Worm (Caenorhabditis elegans) whole organism, early embryonic: Measurements from ENCODE around the gene col-131.

Source experiments
- B0310.2 ChIP-seq: sonication (generic microtip); optimal IDR thresholded peaks from 2 replicates; lab custom pipeline; 2016; ENCODE audit warnings: mild to moderate bottlenecking, missing genetic modification characterization, missing compliant biosample characterization
- F13C5.2 ChIP-seq: sonication (generic microtip); optimal IDR thresholded peaks from 2 replicates; lab custom pipeline; 2017; ENCODE audit warnings: mild to moderate bottlenecking, missing genetic modification characterization, inconsistent platforms, missing compliant biosample characterization
- aly-1 ChIP-seq: sonication (generic microtip); optimal IDR thresholded peaks from 2 replicates; lab custom pipeline; 2016; ENCODE audit warnings: missing genetic modification characterization, missing compliant biosample characterization
- ama-1 ChIP-seq: fragments of 150-350 bp; optimal IDR thresholded peaks from 2 replicates; lab custom pipeline; 2014
- ceh-13 ChIP-seq: fragments of 200-800 bp; sonication (Bioruptor generic); optimal IDR thresholded peaks from 2 replicates; lab custom pipeline; 2018; ENCODE audit warnings: mild to moderate bottlenecking, missing genetic modification characterization, missing compliant biosample characterization
- ceh-36 ChIP-seq: sonication (generic microtip); optimal IDR thresholded peaks from 2 replicates; lab custom pipeline; 2016; ENCODE audit warnings: missing genetic modification characterization, inconsistent platforms, missing compliant biosample characterization
- ets-7 ChIP-seq: sonication (generic microtip); optimal IDR thresholded peaks from 2 replicates; lab custom pipeline; 2016; ENCODE audit warnings: missing genotype, missing genetic modification characterization, missing compliant biosample characterization
- flt-1 ChIP-seq: fragments of 200-800 bp; sonication (Bioruptor generic); IDR thresholded peaks from 2 replicates; pipeline ENCODE4 v1.3.6; 2022; ENCODE audit warnings: missing genetic modification characterization, missing compliant biosample characterization
- hmbx-1 ChIP-seq: sonication (generic microtip); optimal IDR thresholded peaks from 2 replicates; lab custom pipeline; 2016; ENCODE audit warnings: mild to moderate bottlenecking, missing genetic modification characterization, missing compliant biosample characterization
- hmg-4 ChIP-seq: fragments of 200-800 bp; sonication (Bioruptor generic); optimal IDR thresholded peaks from 2 replicates; lab custom pipeline; 2018; ENCODE audit warnings: mild to moderate bottlenecking, missing genetic modification characterization, missing compliant biosample characterization
- hnd-1 ChIP-seq: sonication (generic microtip); optimal IDR thresholded peaks from 2 replicates; lab custom pipeline; 2016; ENCODE audit warnings: missing genetic modification characterization, missing compliant biosample characterization
- pes-1 ChIP-seq: fragments of 200-800 bp; sonication (Bioruptor generic); IDR thresholded peaks from 2 replicates; pipeline ENCODE4 v1.3.6; 2022; ENCODE audit warnings: missing genetic modification reagents, missing genetic modification characterization, missing compliant biosample characterization
- scrt-1 ChIP-seq: fragments of 200-800 bp; sonication (Bioruptor generic); IDR thresholded peaks from 2 replicates; pipeline ENCODE4 v1.3.6; 2022; ENCODE audit warnings: missing genetic modification characterization, missing compliant biosample characterization
- sea-1 ChIP-seq: fragments of 200-800 bp; sonication (Bioruptor generic); conservative IDR thresholded peaks from 2 replicates; pipeline ENCODE4 v1.3.6; 2022; ENCODE audit warnings: missing genetic modification characterization, missing compliant biosample characterization
- tbx-11 ChIP-seq: fragments of 200-800 bp; sonication (Bioruptor generic); IDR thresholded peaks from 2 replicates; pipeline ENCODE4 v1.3.6; 2022; ENCODE audit warnings: missing genetic modification characterization, missing compliant biosample characterization
- tbx-37 ChIP-seq: fragments of 200-800 bp; sonication (Bioruptor generic); conservative IDR thresholded peaks from 2 replicates; pipeline ENCODE4 v1.3.6; 2022; ENCODE audit warnings: missing genetic modification reagents, missing genetic modification characterization, missing compliant biosample characterization
- tra-4 ChIP-seq: sonication (generic microtip); optimal IDR thresholded peaks from 2 replicates; lab custom pipeline; 2017; ENCODE audit warnings: missing genetic modification characterization, missing compliant biosample characterization

The col-131 gene

DNA sequence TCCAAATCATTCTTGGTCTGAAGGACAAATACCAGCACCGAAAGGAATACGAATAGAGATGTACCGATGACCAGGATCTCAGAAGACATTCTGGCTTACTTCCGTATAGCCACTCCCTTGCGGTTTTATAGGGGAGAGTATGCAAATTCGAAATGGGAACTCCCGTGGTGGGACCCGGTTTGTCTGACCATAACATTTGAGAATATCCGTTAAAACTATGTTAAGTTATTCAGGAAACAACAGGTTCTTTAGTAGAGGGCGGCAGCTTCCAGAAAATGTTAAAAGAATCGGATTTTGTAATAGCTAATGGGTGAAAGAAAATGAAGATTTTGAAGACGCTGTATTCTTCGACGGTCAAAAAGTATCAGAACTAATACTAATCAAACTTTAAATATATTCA is at the start of gene col-131:
col-131 (minus strand) TSS at position 101 of the 400 bp plus-strand sequence.
- TF ChIP-seq pes-1 (GFP tag; lab: Robert Waterston, UW) (no peak), scrt-1 (GFP tag; lab: Robert Waterston, UW) (no peak), tbx-37 (GFP tag; lab: Robert Waterston, UW) (no peak), sea-1 (GFP tag; lab: Robert Waterston, UW) (no peak), F13C5.2 (tag; lab: Kevin White, UChicago) (no peak), aly-1 (no peak), ama-1 (lab: Kevin White, UChicago) (no peak), ceh-13 (no peak), hmbx-1 (tag; lab: Kevin White, UChicago) (no peak), hmg-4 (GFP tag; lab: Kevin White, UChicago) (no peak)

DNA sequence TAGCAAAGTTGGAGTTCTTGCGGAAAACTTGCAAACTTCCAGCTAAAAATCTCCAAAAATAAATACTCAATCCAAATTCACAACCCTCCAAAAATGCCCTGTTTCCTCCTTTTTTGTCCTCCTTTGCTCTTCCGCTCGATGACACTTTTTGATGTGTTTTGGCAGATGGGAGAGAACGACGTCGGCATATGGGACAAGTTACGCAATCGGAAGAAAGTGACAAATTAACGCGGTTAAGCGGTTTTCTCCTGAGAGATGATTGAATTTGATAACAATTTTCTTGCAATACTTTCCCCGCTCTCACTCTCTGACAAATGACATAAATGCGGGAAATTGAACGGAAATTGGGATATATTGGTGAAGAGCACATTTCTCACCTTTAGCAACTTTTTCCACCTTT is 49.6 kb upstream of the col-131 start:
- TF ChIP-seq ceh-36 (tag; lab: Kevin White, UChicago) (no peak), tbx-11 (GFP tag; lab: Robert Waterston, UW) (no peak), tra-4 (tag; lab: Kevin White, UChicago) (no peak), ets-7 (tag; lab: Kevin White, UChicago) (no peak), flt-1 (no peak), hnd-1 (tag; lab: Kevin White, UChicago) (no peak), aly-1 (no peak), ama-1 (lab: Kevin White, UChicago) (no peak), hmbx-1 (tag; lab: Kevin White, UChicago) (no peak)

DNA sequence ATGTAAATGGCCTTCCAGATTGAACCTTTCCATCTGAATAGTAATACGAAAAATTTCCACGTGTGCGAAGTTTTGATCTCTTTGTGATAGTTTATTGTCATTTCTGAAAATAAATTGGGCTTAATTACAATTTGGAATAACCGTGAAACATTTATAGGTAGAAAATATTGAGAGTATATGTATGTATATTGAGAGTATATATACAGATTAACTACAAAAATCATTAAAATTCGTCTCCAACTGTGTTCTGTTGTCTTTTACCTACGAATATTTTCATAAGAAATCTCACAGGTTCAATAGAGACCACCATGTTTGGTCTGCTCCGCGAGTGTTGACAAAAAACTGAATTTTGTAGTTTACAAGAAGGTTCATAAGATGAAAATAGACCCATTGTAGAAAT is 45.9 kb upstream of the col-131 start, which contains the start of gene best-2:
best-2 (minus strand) TSS at position 101 of the 400 bp plus-strand sequence.
- TF ChIP-seq ama-1 (lab: Kevin White, UChicago): no peak
- TF ChIP-seq tbx-37 (GFP tag; lab: Robert Waterston, UW): no peak
- TF ChIP-seq pes-1 (GFP tag; lab: Robert Waterston, UW): no peak
- TF ChIP-seq aly-1: no peak

DNA sequence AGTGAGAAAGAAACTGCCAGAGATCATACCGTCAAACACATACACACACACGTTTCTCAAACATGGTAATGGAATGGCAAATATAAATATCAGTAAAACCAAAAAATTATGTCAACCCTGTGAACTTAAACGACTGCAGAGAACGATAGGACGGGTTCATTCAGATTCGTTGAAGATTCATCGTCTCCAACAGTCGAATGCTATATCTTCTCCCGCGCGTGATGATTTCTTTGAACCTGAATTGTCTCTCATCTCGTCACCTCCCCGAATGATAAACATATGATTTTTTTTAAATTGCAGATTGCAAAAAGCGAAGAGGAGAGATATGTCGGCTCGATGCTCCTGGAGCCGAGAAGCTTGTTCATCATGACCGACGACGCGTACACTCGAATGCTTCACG is 43.8 kb upstream of the col-131 start:
- TF ChIP-seq aly-1 (no peak), pes-1 (GFP tag; lab: Robert Waterston, UW) (no peak), scrt-1 (GFP tag; lab: Robert Waterston, UW) (no peak), tbx-11 (GFP tag; lab: Robert Waterston, UW) (no peak)

DNA sequence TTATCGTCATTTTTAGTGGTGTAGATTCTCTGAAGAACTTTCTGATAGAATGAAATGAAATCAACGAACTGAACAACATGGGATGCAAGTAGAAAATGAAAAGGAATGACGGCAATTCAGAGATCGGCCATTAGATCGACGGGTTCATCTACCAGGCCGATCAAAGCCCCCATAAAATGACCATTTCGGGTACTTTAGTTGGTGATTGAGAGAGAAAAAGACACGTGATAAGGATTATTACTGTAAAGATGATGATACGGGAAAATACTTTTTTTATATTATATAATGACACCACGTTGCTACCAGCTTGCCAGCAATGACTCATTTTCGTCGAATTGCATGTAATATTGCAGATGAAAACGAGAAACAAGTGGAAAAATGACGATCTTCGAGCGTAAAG is 42.7 kb upstream of the col-131 start, which contains the start of gene best-1:
best-1 (minus strand) TSS at position 29 of the 400 bp plus-strand sequence.
- TF ChIP-seq flt-1 (no peak), hmg-4 (GFP tag; lab: Kevin White, UChicago) (no peak), ama-1 (lab: Kevin White, UChicago) (no peak), aly-1 (no peak), ceh-36 (tag; lab: Kevin White, UChicago) (no peak), tra-4 (tag; lab: Kevin White, UChicago) (no peak), sea-1 (GFP tag; lab: Robert Waterston, UW) (no peak), F13C5.2 (tag; lab: Kevin White, UChicago) (no peak)

DNA sequence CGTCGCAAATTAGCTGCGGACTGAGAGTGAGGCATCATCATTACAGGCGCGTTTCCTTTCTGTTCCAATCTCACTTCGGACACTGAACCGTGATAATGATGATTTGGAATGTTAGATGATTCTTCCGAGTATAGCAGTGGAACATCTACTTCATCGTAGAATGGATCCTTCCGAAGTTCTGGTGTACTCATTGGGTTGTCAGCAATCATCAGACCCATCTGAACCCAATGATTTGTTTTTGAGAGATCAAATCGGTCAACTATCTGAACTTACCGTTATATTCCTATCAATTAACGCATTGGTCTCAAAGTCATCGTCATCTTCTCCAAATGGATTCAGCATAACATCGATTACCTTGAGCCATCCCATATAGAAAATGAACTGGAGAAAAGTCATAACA is 41.3 kb upstream of the col-131 start:
- TF ChIP-seq hmbx-1 (tag; lab: Kevin White, UChicago): no peak
- no peak for TF ChIP-seq hnd-1 (tag; lab: Kevin White, UChicago)

DNA sequence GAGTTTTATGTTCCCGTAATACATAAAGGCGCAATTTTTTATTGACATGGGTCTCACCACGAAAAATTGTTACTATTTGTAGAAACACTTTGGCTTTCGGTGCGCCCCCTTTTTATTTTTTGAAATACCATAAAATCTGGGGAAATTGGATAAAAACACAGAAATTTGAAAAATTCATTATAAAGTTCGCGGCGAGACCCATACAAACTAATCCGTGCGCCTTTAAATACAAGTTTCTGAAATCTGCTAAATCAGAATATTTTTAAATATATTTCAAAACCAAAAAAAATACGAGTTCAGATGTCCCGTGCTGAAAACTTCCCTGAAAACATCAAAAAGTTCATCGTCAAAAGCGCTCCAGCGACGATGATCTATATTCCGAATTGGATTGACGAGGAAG is 40.3 kb upstream of the col-131 start, which contains the start of gene B0564.2:
B0564.2 (plus strand) TSS at position 301 of the 400 bp plus-strand sequence.
- TF ChIP-seq tbx-11 (GFP tag; lab: Robert Waterston, UW) (no peak), ets-7 (tag; lab: Kevin White, UChicago) (no peak), scrt-1 (GFP tag; lab: Robert Waterston, UW) (no peak), ceh-36 (tag; lab: Kevin White, UChicago) (no peak), hnd-1 (tag; lab: Kevin White, UChicago) (no peak), F13C5.2 (tag; lab: Kevin White, UChicago) (no peak), hmbx-1 (tag; lab: Kevin White, UChicago) (no peak), ceh-13 (no peak), hmg-4 (GFP tag; lab: Kevin White, UChicago) (no peak), tra-4 (tag; lab: Kevin White, UChicago) (no peak), pes-1 (GFP tag; lab: Robert Waterston, UW) (no peak), sea-1 (GFP tag; lab: Robert Waterston, UW) (no peak), B0310.2 (no peak), flt-1 (no peak), ama-1 (lab: Kevin White, UChicago) (no peak), tbx-37 (GFP tag; lab: Robert Waterston, UW) (no peak), aly-1 (no peak)

DNA sequence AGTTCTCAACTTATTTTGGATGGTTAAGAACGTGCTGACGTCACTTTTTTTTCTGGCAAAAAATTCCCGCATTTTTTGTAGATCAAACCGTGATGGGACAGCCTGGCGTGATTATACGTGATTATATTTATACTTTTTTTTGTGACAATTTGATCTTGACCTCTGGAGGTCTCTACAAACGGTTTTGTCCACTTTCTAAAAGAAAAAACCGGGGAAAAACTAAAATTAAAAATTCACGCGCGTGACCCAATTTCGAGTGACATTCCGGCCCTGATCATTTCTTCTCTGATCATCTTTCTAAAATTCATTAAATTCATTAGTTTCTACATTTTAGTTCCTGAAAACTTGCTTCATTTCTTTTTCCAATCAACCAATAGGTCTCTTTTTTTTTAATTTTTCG is 37.8 kb upstream of the col-131 start, which contains the start of gene rde-11:
rde-11 (plus strand) TSS at position 301 of the 400 bp plus-strand sequence.
- TF ChIP-seq tbx-37 (GFP tag; lab: Robert Waterston, UW) (no peak), ceh-36 (tag; lab: Kevin White, UChicago) (no peak), scrt-1 (GFP tag; lab: Robert Waterston, UW) (no peak), hmbx-1 (tag; lab: Kevin White, UChicago) (no peak), F13C5.2 (tag; lab: Kevin White, UChicago) (no peak), ceh-13 (no peak), flt-1 (no peak), ama-1 (lab: Kevin White, UChicago) (no peak), tra-4 (tag; lab: Kevin White, UChicago) (no peak), pes-1 (GFP tag; lab: Robert Waterston, UW) (no peak), B0310.2 (no peak), hnd-1 (tag; lab: Kevin White, UChicago) (no peak), tbx-11 (GFP tag; lab: Robert Waterston, UW) (no peak), hmg-4 (GFP tag; lab: Kevin White, UChicago) (no peak), sea-1 (GFP tag; lab: Robert Waterston, UW) (no peak), aly-1 (no peak)
